Worm (Caenorhabditis elegans) whole organism, early embryonic: ENCODE results near the gene dmsr-16.

Experiments used
- B0310.2 ChIP-seq: sonication (generic microtip); optimal IDR thresholded peaks from 2 replicates; lab custom pipeline; 2016; ENCODE audit warnings: mild to moderate bottlenecking, missing genetic modification characterization, missing compliant biosample characterization
- F13C5.2 ChIP-seq: sonication (generic microtip); optimal IDR thresholded peaks from 2 replicates; lab custom pipeline; 2017; ENCODE audit warnings: mild to moderate bottlenecking, missing genetic modification characterization, inconsistent platforms, missing compliant biosample characterization
- aly-1 ChIP-seq: sonication (generic microtip); optimal IDR thresholded peaks from 2 replicates; lab custom pipeline; 2016; ENCODE audit warnings: missing genetic modification characterization, missing compliant biosample characterization
- ama-1 ChIP-seq: fragments of 150-350 bp; optimal IDR thresholded peaks from 2 replicates; lab custom pipeline; 2014
- ceh-13 ChIP-seq: fragments of 200-800 bp; sonication (Bioruptor generic); optimal IDR thresholded peaks from 2 replicates; lab custom pipeline; 2018; ENCODE audit warnings: mild to moderate bottlenecking, missing genetic modification characterization, missing compliant biosample characterization
- ceh-36 ChIP-seq: sonication (generic microtip); optimal IDR thresholded peaks from 2 replicates; lab custom pipeline; 2016; ENCODE audit warnings: missing genetic modification characterization, inconsistent platforms, missing compliant biosample characterization
- ets-7 ChIP-seq: sonication (generic microtip); optimal IDR thresholded peaks from 2 replicates; lab custom pipeline; 2016; ENCODE audit warnings: missing genotype, missing genetic modification characterization, missing compliant biosample characterization
- flt-1 ChIP-seq: fragments of 200-800 bp; sonication (Bioruptor generic); IDR thresholded peaks from 2 replicates; pipeline ENCODE4 v1.3.6; 2022; ENCODE audit warnings: missing genetic modification characterization, missing compliant biosample characterization
- hmbx-1 ChIP-seq: sonication (generic microtip); optimal IDR thresholded peaks from 2 replicates; lab custom pipeline; 2016; ENCODE audit warnings: mild to moderate bottlenecking, missing genetic modification characterization, missing compliant biosample characterization
- hmg-4 ChIP-seq: fragments of 200-800 bp; sonication (Bioruptor generic); optimal IDR thresholded peaks from 2 replicates; lab custom pipeline; 2018; ENCODE audit warnings: mild to moderate bottlenecking, missing genetic modification characterization, missing compliant biosample characterization
- hnd-1 ChIP-seq: sonication (generic microtip); optimal IDR thresholded peaks from 2 replicates; lab custom pipeline; 2016; ENCODE audit warnings: missing genetic modification characterization, missing compliant biosample characterization
- pes-1 ChIP-seq: fragments of 200-800 bp; sonication (Bioruptor generic); IDR thresholded peaks from 2 replicates; pipeline ENCODE4 v1.3.6; 2022; ENCODE audit warnings: missing genetic modification reagents, missing genetic modification characterization, missing compliant biosample characterization
- scrt-1 ChIP-seq: fragments of 200-800 bp; sonication (Bioruptor generic); IDR thresholded peaks from 2 replicates; pipeline ENCODE4 v1.3.6; 2022; ENCODE audit warnings: missing genetic modification characterization, missing compliant biosample characterization
- sea-1 ChIP-seq: fragments of 200-800 bp; sonication (Bioruptor generic); conservative IDR thresholded peaks from 2 replicates; pipeline ENCODE4 v1.3.6; 2022; ENCODE audit warnings: missing genetic modification characterization, missing compliant biosample characterization
- tbx-11 ChIP-seq: fragments of 200-800 bp; sonication (Bioruptor generic); IDR thresholded peaks from 2 replicates; pipeline ENCODE4 v1.3.6; 2022; ENCODE audit warnings: missing genetic modification characterization, missing compliant biosample characterization
- tbx-37 ChIP-seq: fragments of 200-800 bp; sonication (Bioruptor generic); conservative IDR thresholded peaks from 2 replicates; pipeline ENCODE4 v1.3.6; 2022; ENCODE audit warnings: missing genetic modification reagents, missing genetic modification characterization, missing compliant biosample characterization
- tra-4 ChIP-seq: sonication (generic microtip); optimal IDR thresholded peaks from 2 replicates; lab custom pipeline; 2017; ENCODE audit warnings: missing genetic modification characterization, missing compliant biosample characterization

The dmsr-16 gene

ce11 chrV:6808962-6809361 lies at the start of gene dmsr-16:
Gene dmsr-16 (minus strand): TSS chrV:6809062.
- TF ChIP-seq tra-4 (tag; lab: Kevin White, UChicago) (no peak), flt-1 (GFP tag; lab: Robert Waterston, UW) (no peak), scrt-1 (no peak), ets-7 (tag; lab: Kevin White, UChicago) (no peak), hmbx-1 (tag; lab: Kevin White, UChicago) (no peak), tbx-37 (GFP tag; lab: Robert Waterston, UW) (no peak), ama-1 (lab: Kevin White, UChicago) (no peak), F13C5.2 (tag; lab: Kevin White, UChicago) (no peak)

- TF ChIP-seq ceh-36 (tag; lab: Kevin White, UChicago) (no peak), hnd-1 (no peak), hmbx-1 (tag; lab: Kevin White, UChicago) (no peak), aly-1 (tag; lab: Kevin White, UChicago) (no peak), pes-1 (GFP tag; lab: Robert Waterston, UW) (no peak), flt-1 (GFP tag; lab: Robert Waterston, UW) (no peak), ceh-13 (GFP tag; lab: Kevin White, UChicago) (no peak), ets-7 (tag; lab: Kevin White, UChicago) (no peak), tbx-11 (GFP tag; lab: Robert Waterston, UW) (no peak), scrt-1 (no peak), B0310.2 (tag; lab: Kevin White, UChicago) (no peak), tra-4 (tag; lab: Kevin White, UChicago) (no peak), tbx-37 (GFP tag; lab: Robert Waterston, UW) (no peak), ama-1 (lab: Kevin White, UChicago) (no peak), sea-1 (GFP tag; lab: Robert Waterston, UW) (no peak), hmg-4 (GFP tag; lab: Kevin White, UChicago) (no peak), F13C5.2 (tag; lab: Kevin White, UChicago) (no peak)
Observed at ce11 chrV:6854711-6855110, 45.8 kb upstream of the dmsr-16 start, which contains the start of gene gpa-10. Gene gpa-10 (minus strand): TSS chrV:6854811.

- TF ChIP-seq ama-1 (lab: Kevin White, UChicago): no peak
- no peak for TF ChIP-seq hmg-4 (GFP tag; lab: Kevin White, UChicago)
- TF ChIP-seq flt-1 (GFP tag; lab: Robert Waterston, UW): no peak
- TF ChIP-seq tbx-11 (GFP tag; lab: Robert Waterston, UW): no peak
- TF ChIP-seq pes-1 (GFP tag; lab: Robert Waterston, UW): no peak
- TF ChIP-seq aly-1 (tag; lab: Kevin White, UChicago): no peak
- TF ChIP-seq hmbx-1 (tag; lab: Kevin White, UChicago): no peak
- no peak for TF ChIP-seq ceh-13 (GFP tag; lab: Kevin White, UChicago)
- no peak for TF ChIP-seq hnd-1
- no peak for TF ChIP-seq F13C5.2 (tag; lab: Kevin White, UChicago)
Observed at ce11 chrV:6846507-6846906, 37.6 kb upstream of the dmsr-16 start, which contains the start of gene lgc-54. Gene lgc-54 (minus strand): TSS chrV:6846607.

ce11 chrV:6842437-6842836 lies 33.6 kb upstream of the dmsr-16 start, which contains the start of gene T15B7.1:
Gene T15B7.1 (plus strand): TSS chrV:6842737.
- TF ChIP-seq sea-1 (GFP tag; lab: Robert Waterston, UW) (no peak), tbx-11 (GFP tag; lab: Robert Waterston, UW) (no peak), flt-1 (GFP tag; lab: Robert Waterston, UW) (no peak), ama-1 (lab: Kevin White, UChicago) (no peak), hmbx-1 (tag; lab: Kevin White, UChicago) (no peak), pes-1 (GFP tag; lab: Robert Waterston, UW) (no peak), tbx-37 (GFP tag; lab: Robert Waterston, UW) (no peak), ets-7 (tag; lab: Kevin White, UChicago) (no peak), scrt-1 (no peak)

ce11 chrV:6839008-6839407 lies 30.1 kb upstream of the dmsr-16 start, which contains the start of gene hpo-8:
Gene hpo-8 (plus strand): TSS chrV:6839289.
- TF ChIP-seq ama-1 (lab: Kevin White, UChicago) (no peak), F13C5.2 (tag; lab: Kevin White, UChicago) (no peak), tra-4 (tag; lab: Kevin White, UChicago) (no peak), hnd-1 (no peak), B0310.2 (tag; lab: Kevin White, UChicago) (no peak), ceh-36 (tag; lab: Kevin White, UChicago) (no peak), ets-7 (tag; lab: Kevin White, UChicago) (no peak)

- no peak for TF ChIP-seq ceh-36 (tag; lab: Kevin White, UChicago)
- no peak for TF ChIP-seq tbx-37 (GFP tag; lab: Robert Waterston, UW)
- no peak for TF ChIP-seq scrt-1
- TF ChIP-seq pes-1 (GFP tag; lab: Robert Waterston, UW): no peak
- no peak for TF ChIP-seq tbx-11 (GFP tag; lab: Robert Waterston, UW)
- no peak for TF ChIP-seq sea-1 (GFP tag; lab: Robert Waterston, UW)
- no peak for TF ChIP-seq ceh-13 (GFP tag; lab: Kevin White, UChicago)
- TF ChIP-seq hmbx-1 (tag; lab: Kevin White, UChicago): no peak
- TF ChIP-seq tra-4 (tag; lab: Kevin White, UChicago): no peak
- no peak for TF ChIP-seq ama-1 (lab: Kevin White, UChicago)
- TF ChIP-seq hmg-4 (GFP tag; lab: Kevin White, UChicago): no peak
Observed at ce11 chrV:6838599-6838998, 29.7 kb upstream of the dmsr-16 start, which contains the start of gene T15B7.15. Gene T15B7.15 (minus strand): TSS chrV:6838665.

- TF ChIP-seq sea-1 (GFP tag; lab: Robert Waterston, UW) (no peak), ceh-13 (GFP tag; lab: Kevin White, UChicago) (no peak), ets-7 (tag; lab: Kevin White, UChicago) (no peak), hmbx-1 (tag; lab: Kevin White, UChicago) (no peak), ama-1 (lab: Kevin White, UChicago) (no peak), tbx-37 (GFP tag; lab: Robert Waterston, UW) (no peak), scrt-1 (no peak), F13C5.2 (tag; lab: Kevin White, UChicago) (no peak), hnd-1 (no peak), pes-1 (GFP tag; lab: Robert Waterston, UW) (no peak), B0310.2 (tag; lab: Kevin White, UChicago) (no peak), tra-4 (tag; lab: Kevin White, UChicago) (no peak), aly-1 (tag; lab: Kevin White, UChicago) (no peak), tbx-11 (GFP tag; lab: Robert Waterston, UW) (no peak), ceh-36 (tag; lab: Kevin White, UChicago) (no peak), flt-1 (GFP tag; lab: Robert Waterston, UW) (no peak), hmg-4 (GFP tag; lab: Kevin White, UChicago) (no peak)
Observed at ce11 chrV:6836036-6836435, 27.2 kb upstream of the dmsr-16 start.
